Worm (Caenorhabditis elegans) whole organism, L2 larva: Measurements from ENCODE around the gene ZK1010.5.

ENCODE experiments used
- C34F6.9 ChIP-seq: fragments of 150-350 bp; optimal IDR thresholded peaks from 2 replicates; lab custom pipeline; 2014; ENCODE audit warnings: missing biosample characterization, missing genetic modification characterization
- F13H6.1 ChIP-seq: sonication (generic microtip); optimal IDR thresholded peaks from 2 replicates; lab custom pipeline; 2016; ENCODE audit warnings: missing genetic modification characterization, missing compliant biosample characterization
- R02D3.7 ChIP-seq: fragments of 150-350 bp; optimal IDR thresholded peaks from 2 replicates; lab custom pipeline; 2014; ENCODE audit warnings: missing biosample characterization, missing genetic modification characterization
- Y55F3AM.14 ChIP-seq: fragments of 200-800 bp; sonication (Bioruptor generic); optimal IDR thresholded peaks from 2 replicates; lab custom pipeline; 2018; ENCODE audit warnings: mild to moderate bottlenecking, missing genetic modification characterization, missing compliant biosample characterization
- alr-1 ChIP-seq: fragments of 150-350 bp; optimal IDR thresholded peaks from 2 replicates; lab custom pipeline; 2014; ENCODE audit warnings: missing biosample characterization, missing genetic modification characterization
- aly-2 ChIP-seq: fragments of 150-350 bp; optimal IDR thresholded peaks from 2 replicates; lab custom pipeline; 2014; ENCODE audit warnings: missing biosample characterization, missing genetic modification characterization
- ama-1 ChIP-seq: fragments of 150-350 bp; optimal IDR thresholded peaks from 2 replicates; lab custom pipeline; 2018; ENCODE audit warnings: inconsistent platforms
- blmp-1 ChIP-seq: sonication (generic microtip); optimal IDR thresholded peaks from 2 replicates; lab custom pipeline; 2017; ENCODE audit warnings: missing genetic modification characterization, mild to moderate bottlenecking, missing compliant biosample characterization, antibody characterized with exemption, moderate library complexity; ENCODE audit not compliant: insufficient read depth
- ceh-16 ChIP-seq: fragments of 150-350 bp; optimal IDR thresholded peaks from 2 replicates; lab custom pipeline; 2014; ENCODE audit warnings: missing biosample characterization, missing genetic modification characterization
- crh-2 ChIP-seq: sonication (generic microtip); optimal IDR thresholded peaks from 2 replicates; lab custom pipeline; 2017; ENCODE audit warnings: missing biosample characterization, missing genetic modification characterization
- dmd-4 ChIP-seq: sonication (generic microtip); optimal IDR thresholded peaks from 2 replicates; lab custom pipeline; 2017; ENCODE audit warnings: missing biosample characterization, missing genetic modification characterization
- elt-1 ChIP-seq: fragments of 150-350 bp; optimal IDR thresholded peaks from 2 replicates; lab custom pipeline; 2014; ENCODE audit warnings: missing biosample characterization, missing genetic modification characterization
- elt-3 ChIP-seq: sonication (generic microtip); optimal IDR thresholded peaks from 2 replicates; lab custom pipeline; 2017; ENCODE audit warnings: missing biosample characterization, missing genetic modification characterization
- fos-1 ChIP-seq: fragments of 150-350 bp; optimal IDR thresholded peaks from 2 replicates; lab custom pipeline; 2014; ENCODE audit warnings: missing biosample characterization, missing genetic modification characterization
- gmeb-1 ChIP-seq: fragments of 150-350 bp; optimal IDR thresholded peaks from 2 replicates; lab custom pipeline; 2014; ENCODE audit warnings: missing biosample characterization, missing genetic modification characterization
- lin-11 ChIP-seq: fragments of 150-350 bp; sonication (generic microtip); optimal IDR thresholded peaks from 2 replicates; lab custom pipeline; 2014; ENCODE audit warnings: missing biosample characterization, missing genetic modification characterization, inconsistent platforms, mixed read lengths
- lin-13 ChIP-seq: fragments of 150-350 bp; optimal IDR thresholded peaks from 2 replicates; lab custom pipeline; 2014; ENCODE audit warnings: missing biosample characterization, missing genetic modification reagents, missing genetic modification characterization
- lin-39 ChIP-seq: fragments of 150-350 bp; optimal IDR thresholded peaks from 2 replicates; lab custom pipeline; 2014; ENCODE audit warnings: missing biosample characterization, missing genetic modification reagents, missing genetic modification characterization
- lsy-2 ChIP-seq, 2 experiments: fragments of 150-350 bp in 1 of 2; sonication (generic microtip) in 1 of 2; optimal IDR thresholded peaks; 2 replicates each; lab custom pipeline; 2014 to 2017; ENCODE audit warnings: missing biosample characterization in 2 of 2, missing genetic modification characterization in 2 of 2
- mab-5 ChIP-seq: fragments of 150-350 bp; optimal IDR thresholded peaks from 2 replicates; lab custom pipeline; 2014; ENCODE audit warnings: missing biosample characterization, missing genetic modification characterization
- mbf-1 ChIP-seq: sonication (generic microtip); optimal IDR thresholded peaks from 2 replicates; lab custom pipeline; 2017; ENCODE audit warnings: missing biosample characterization, missing genetic modification characterization
- mdl-1 ChIP-seq, 2 experiments: fragments of 150-350 bp in 1 of 2; sonication (generic microtip) in 1 of 2; optimal IDR thresholded peaks; 2 replicates each; lab custom pipeline; 2017; ENCODE audit warnings: missing biosample characterization in 2 of 2, missing genetic modification characterization in 2 of 2
- nhr-10 ChIP-seq: sonication (generic microtip); optimal IDR thresholded peaks from 2 replicates; lab custom pipeline; 2017; ENCODE audit warnings: missing biosample characterization, missing genetic modification characterization
- nhr-11 ChIP-seq: fragments of 150-350 bp; optimal IDR thresholded peaks from 2 replicates; lab custom pipeline; 2014; ENCODE audit warnings: missing biosample characterization, missing genetic modification characterization
- nhr-12 ChIP-seq: fragments of 150-350 bp; optimal IDR thresholded peaks from 2 replicates; lab custom pipeline; 2014; ENCODE audit warnings: missing biosample characterization, missing genetic modification characterization
- nhr-129 ChIP-seq: fragments of 150-350 bp; optimal IDR thresholded peaks from 2 replicates; lab custom pipeline; 2014; ENCODE audit warnings: missing biosample characterization, missing genetic modification characterization
- nhr-21 ChIP-seq: fragments of 150-350 bp; optimal IDR thresholded peaks from 2 replicates; lab custom pipeline; 2014; ENCODE audit warnings: missing biosample characterization, missing genetic modification characterization
- nhr-23 ChIP-seq: fragments of 150-350 bp; optimal IDR thresholded peaks from 2 replicates; lab custom pipeline; 2014; ENCODE audit warnings: missing biosample characterization, missing genetic modification reagents, missing genetic modification characterization
- nhr-237 ChIP-seq: fragments of 150-350 bp; optimal IDR thresholded peaks from 2 replicates; lab custom pipeline; 2014; ENCODE audit warnings: missing biosample characterization, missing genetic modification characterization
- nhr-25 ChIP-seq: fragments of 150-350 bp; sonication (generic microtip); optimal IDR thresholded peaks from 3 replicates; lab custom pipeline; 2014; ENCODE audit warnings: missing biosample characterization, missing genetic modification characterization
- nhr-6 ChIP-seq: fragments of 150-350 bp; optimal IDR thresholded peaks from 2 replicates; lab custom pipeline; 2014; ENCODE audit warnings: missing biosample characterization, missing genetic modification characterization
- nhr-77 ChIP-seq: fragments of 150-350 bp; optimal IDR thresholded peaks from 2 replicates; lab custom pipeline; 2014; ENCODE audit warnings: missing biosample characterization, missing genetic modification characterization
- peb-1 ChIP-seq: fragments of 150-350 bp; optimal IDR thresholded peaks from 2 replicates; lab custom pipeline; 2014; ENCODE audit warnings: missing biosample characterization, missing genetic modification characterization
- sem-4 ChIP-seq: fragments of 150-350 bp; optimal IDR thresholded peaks from 2 replicates; lab custom pipeline; 2014; ENCODE audit warnings: missing biosample characterization, missing genetic modification reagents, missing genetic modification characterization
- skn-1 ChIP-seq: sonication (generic microtip); optimal IDR thresholded peaks from 2 replicates; lab custom pipeline; 2017; ENCODE audit warnings: missing biosample characterization, missing genetic modification characterization
- sma-3 ChIP-seq: sonication (generic microtip); optimal IDR thresholded peaks from 2 replicates; lab custom pipeline; 2016; ENCODE audit warnings: missing genetic modification reagents, missing genetic modification characterization, missing compliant biosample characterization
- sma-9 ChIP-seq, 2 experiments: fragments of 150-350 bp in 1 of 2; sonication (generic microtip) in 1 of 2; optimal IDR thresholded peaks; 2 replicates each; lab custom pipeline; 2014 to 2016; ENCODE audit warnings: missing genetic modification characterization in 2 of 2, mild to moderate bottlenecking in 1 of 2, missing biosample characterization in 1 of 2, missing compliant biosample characterization in 1 of 2, missing genetic modification reagents in 1 of 2, moderate library complexity in 1 of 2
- snpc-4 ChIP-seq: fragments of 150-350 bp; optimal IDR thresholded peaks from 2 replicates; lab custom pipeline; 2014; ENCODE audit warnings: missing biosample characterization, missing genetic modification characterization
- unc-39 ChIP-seq: fragments of 150-350 bp; optimal IDR thresholded peaks from 2 replicates; lab custom pipeline; 2014; ENCODE audit warnings: missing biosample characterization, missing genetic modification characterization
- unc-55 ChIP-seq: fragments of 150-350 bp; sonication (generic microtip); optimal IDR thresholded peaks from 3 replicates; lab custom pipeline; 2014; ENCODE audit warnings: missing biosample characterization, missing genetic modification reagents, missing genetic modification characterization
- zag-1 ChIP-seq: fragments of 150-350 bp; optimal IDR thresholded peaks from 2 replicates; lab custom pipeline; 2014; ENCODE audit warnings: missing biosample characterization, missing genetic modification characterization
- ztf-1 ChIP-seq: fragments of 200-800 bp; sonication (Bioruptor generic); conservative IDR thresholded peaks from 2 replicates; pipeline ENCODE4 v1.3.6; 2022; ENCODE audit warnings: missing genetic modification characterization, missing compliant biosample characterization
- ztf-4 ChIP-seq: fragments of 150-350 bp; optimal IDR thresholded peaks from 2 replicates; lab custom pipeline; 2014; ENCODE audit warnings: missing biosample characterization, missing genetic modification characterization

The ZK1010.5 gene

DNA sequence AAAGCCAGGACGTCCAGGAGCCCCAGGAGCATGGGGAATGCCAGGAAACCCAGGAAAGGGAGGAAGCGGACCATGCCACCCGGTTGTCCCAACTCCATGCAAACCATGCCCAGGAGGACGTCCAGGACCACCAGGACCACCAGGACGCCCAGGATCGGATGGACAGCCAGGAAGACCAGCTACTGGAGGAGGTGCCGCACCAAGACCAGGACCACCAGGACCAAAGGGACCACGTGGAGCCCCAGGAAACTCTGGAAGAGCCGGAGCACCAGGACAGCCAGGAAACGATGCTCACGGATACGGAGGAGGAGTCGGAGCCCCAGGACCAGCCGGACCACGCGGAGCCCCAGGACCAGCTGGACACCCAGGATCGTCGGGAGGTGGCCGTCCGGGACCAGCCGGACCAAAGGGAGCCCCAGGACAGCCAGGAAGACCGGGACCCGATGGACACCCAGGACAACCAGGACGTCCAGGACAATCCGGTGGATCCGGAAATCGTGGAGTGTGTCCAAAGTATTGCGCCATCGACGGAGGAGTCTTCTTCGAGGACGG, 32.3 kb upstream of the ZK1010.5 start:
- TF ChIP-seq mdl-1 (tag; optimal IDR thresholded peaks at IDR 0.05; lab: Kevin White, UChicago) (no peak), dmd-4 (tag; lab: Kevin White, UChicago) (no peak), alr-1 (tag; lab: Kevin White, UChicago) (no peak), nhr-129 (tag; lab: Kevin White, UChicago) (no peak), sma-9 (GFP tag; optimal IDR thresholded peaks at IDR 0.05; lab: Kevin White, UChicago) (no peak), sma-9 (tag; optimal IDR thresholded peaks at IDR 0.05; lab: Kevin White, UChicago) (no peak), lin-39 (tag; lab: Kevin White, UChicago) (no peak), nhr-6 (tag; lab: Kevin White, UChicago) (no peak), gmeb-1 (tag; lab: Kevin White, UChicago) (no peak), ztf-1 (GFP tag; lab: Robert Waterston, UW) (no peak), nhr-77 (no peak), zag-1 (tag; lab: Kevin White, UChicago) (no peak), elt-1 (tag; lab: Kevin White, UChicago) (no peak), blmp-1 (tag; lab: Kevin White, UChicago) (no peak), nhr-12 (tag; lab: Kevin White, UChicago) (no peak), nhr-23 (tag; lab: Kevin White, UChicago) (no peak), ceh-16 (tag; lab: Kevin White, UChicago) (no peak), sem-4 (no peak), lin-11 (tag; lab: Kevin White, UChicago) (no peak), Y55F3AM.14 (no peak)

DNA sequence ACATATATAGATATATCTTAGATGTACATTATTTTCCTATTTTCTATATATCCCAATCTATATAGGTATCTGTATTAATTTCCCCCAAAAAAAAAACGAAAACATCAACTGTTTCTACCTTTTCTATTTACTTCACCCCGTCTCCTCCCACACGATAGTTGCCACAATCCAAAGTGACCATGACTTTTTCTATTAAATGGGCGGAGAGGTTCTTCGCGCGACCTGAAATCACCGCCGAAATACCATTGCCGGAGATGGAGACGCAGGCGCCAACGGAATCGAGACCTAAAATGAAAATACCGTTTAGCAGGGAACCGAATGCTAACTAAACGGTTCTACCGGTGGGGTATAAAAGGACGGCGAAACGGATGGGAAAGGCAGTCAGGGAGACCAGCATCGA, 31.3 kb upstream of the ZK1010.5 start, which contains the start of gene col-98:
Gene col-98, plus strand, starts transcription at position 390 of the 400 bp plus-strand sequence.
- TF ChIP-seq sma-3 (peak; percentile 2), nhr-77 (no peak), peb-1 (tag; lab: Kevin White, UChicago) (no peak), aly-2 (tag; lab: Kevin White, UChicago) (no peak), nhr-23 (tag; lab: Kevin White, UChicago) (no peak), dmd-4 (tag; lab: Kevin White, UChicago) (no peak), nhr-21 (tag; lab: Kevin White, UChicago) (peak; percentile 29), Y55F3AM.14 (no peak), snpc-4 (tag; lab: Kevin White, UChicago) (no peak), alr-1 (tag; lab: Kevin White, UChicago) (no peak), R02D3.7 (tag; lab: Kevin White, UChicago) (no peak)

DNA sequence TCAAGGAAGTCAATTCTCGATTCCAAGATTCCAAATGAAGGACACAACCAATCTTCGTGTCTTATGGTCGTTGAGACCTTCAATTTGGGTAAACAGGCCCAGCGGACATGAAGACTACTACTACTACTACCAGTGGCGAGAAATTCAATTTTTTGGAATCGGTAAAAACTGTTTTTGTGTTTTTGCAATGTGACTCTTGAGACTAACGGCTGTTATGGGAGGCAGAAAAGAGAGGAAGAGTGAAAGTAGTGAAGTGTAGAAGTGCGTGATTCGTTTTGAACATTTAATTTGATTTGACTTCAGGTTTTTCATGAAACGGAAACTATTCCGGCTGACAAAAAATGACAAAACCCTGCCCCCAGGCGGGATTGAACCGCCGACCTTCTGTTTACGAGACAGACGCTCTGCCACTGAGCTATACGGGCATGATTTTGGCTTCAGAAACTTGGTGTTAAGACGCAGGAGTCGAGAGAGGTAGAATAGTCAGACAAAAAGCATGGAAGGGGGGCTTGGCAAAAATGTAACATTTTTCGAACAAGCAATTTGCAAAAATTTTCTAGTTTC, 28.5 kb upstream of the ZK1010.5 start:
- TF ChIP-seq elt-3 (no peak), ztf-4 (tag; lab: Kevin White, UChicago) (no peak), elt-1 (tag; lab: Kevin White, UChicago) (no peak), mbf-1 (tag; lab: Kevin White, UChicago) (no peak), nhr-23 (tag; lab: Kevin White, UChicago) (no peak), nhr-21 (tag; lab: Kevin White, UChicago) (peak; percentile 41), nhr-10 (tag; lab: Kevin White, UChicago) (no peak), mdl-1 (tag; optimal IDR thresholded peaks at IDR 0.05; lab: Kevin White, UChicago) (no peak), F13H6.1 (tag; lab: Kevin White, UChicago) (no peak), Y55F3AM.14 (no peak), nhr-25 (peak; percentile 45), lsy-2 (tag; optimal IDR thresholded peaks at IDR 0.05; lab: Kevin White, UChicago) (peak; percentile 38 to 48), nhr-237 (tag; lab: Kevin White, UChicago) (no peak), gmeb-1 (tag; lab: Kevin White, UChicago) (peak; percentile 52), alr-1 (tag; lab: Kevin White, UChicago) (no peak), mab-5 (no peak), lin-39 (tag; lab: Kevin White, UChicago) (no peak), skn-1 (no peak), sem-4 (peak; percentile 63), crh-2 (tag; lab: Kevin White, UChicago) (peak; percentile 30), R02D3.7 (tag; lab: Kevin White, UChicago) (no peak), fos-1 (peak; percentile 43), unc-55 (peak; percentile 31), lin-11 (tag; lab: Kevin White, UChicago) (peak; percentile 21), C34F6.9 (tag; lab: Kevin White, UChicago) (peak; percentile 50), sma-3 (no peak), nhr-12 (tag; lab: Kevin White, UChicago) (no peak), nhr-77 (no peak), nhr-129 (tag; lab: Kevin White, UChicago) (peak; percentile 37), ceh-16 (tag; lab: Kevin White, UChicago) (no peak), unc-39 (tag; lab: Kevin White, UChicago) (no peak), nhr-6 (tag; lab: Kevin White, UChicago) (peak; percentile 15), peb-1 (tag; lab: Kevin White, UChicago) (no peak), zag-1 (tag; lab: Kevin White, UChicago) (no peak), ztf-1 (GFP tag; lab: Robert Waterston, UW) (no peak), ama-1 (lab: Kevin White, UChicago) (no peak), lin-13 (GFP tag; lab: Kevin White, UChicago) (peak; percentile 62), blmp-1 (tag; lab: Kevin White, UChicago) (no peak), nhr-11 (no peak)
